Fruit fly (Drosophila melanogaster) whole organism, adult: ENCODE data around the gene pira.

Experiments used
- CG1620 ChIP-seq: fragments of 200-800 bp; sonication (Bioruptor generic); optimal IDR thresholded peaks from 2 replicates; lab custom pipeline; 2016; ENCODE audit warnings: missing biosample characterization, missing genetic modification characterization
- CG5204 ChIP-seq: fragments of 200-800 bp; sonication (Bioruptor generic); optimal IDR thresholded peaks from 2 replicates; lab custom pipeline; 2016; ENCODE audit warnings: missing biosample characterization, missing genetic modification characterization
- Hr96 ChIP-seq: fragments of 200-800 bp; sonication (Bioruptor generic); optimal IDR thresholded peaks from 2 replicates; lab custom pipeline; 2016; ENCODE audit warnings: missing biosample characterization, missing genetic modification characterization
- ovo ChIP-seq: fragments of 200-800 bp; sonication (Bioruptor generic); optimal IDR thresholded peaks from 2 replicates; lab custom pipeline; 2016; ENCODE audit warnings: missing biosample characterization, missing genetic modification characterization

dm6 chrX:12718625-12719024, 44.8 kb downstream of the pira start:
- TF ChIP-seq CG5204 (GFP tag; lab: Kevin White, UChicago), result no peak
- peak; percentile 46 for TF ChIP-seq ovo (GFP tag; lab: Kevin White, UChicago)
- no peak for TF ChIP-seq CG1620 (GFP tag; lab: Kevin White, UChicago)
- no peak for TF ChIP-seq Hr96 (GFP tag; lab: Kevin White, UChicago)
